Fruit fly (Drosophila melanogaster) whole organism, embryonic: ENCODE results near the gene pod1.
A peak's percentile ranks its signal among the peaks of the same experiment; 100 is the strongest.

Experiments
- Antp ChIP-seq: fragments of 200-800 bp; sonication (Bioruptor generic); optimal IDR thresholded peaks from 3 replicates; lab custom pipeline; 2016; ENCODE audit warnings: missing biosample characterization, missing genetic modification characterization
- BtbVII ChIP-seq: fragments of 200-800 bp; sonication (Bioruptor generic); optimal IDR thresholded peaks from 3 replicates; lab custom pipeline; 2017; ENCODE audit warnings: missing biosample characterization, mild to moderate bottlenecking, missing genetic modification characterization
- CG10274 ChIP-seq: fragments of 200-800 bp; sonication (Bioruptor generic); optimal IDR thresholded peaks from 3 replicates; lab custom pipeline; 2017; ENCODE audit warnings: missing biosample characterization, mild to moderate bottlenecking, missing genetic modification characterization
- CG10431 ChIP-seq: fragments of 200-800 bp; sonication (Bioruptor generic); optimal IDR thresholded peaks from 3 replicates; lab custom pipeline; 2018; ENCODE audit warnings: missing biosample characterization, mild to moderate bottlenecking, missing genetic modification characterization
- CG11085 ChIP-seq: fragments of 200-800 bp; sonication (Bioruptor generic); IDR thresholded peaks from 2 replicates; pipeline ENCODE4 v1.3.6; 2022; ENCODE audit warnings: missing biosample characterization, missing genetic modification characterization
- CG11093 ChIP-seq: fragments of 200-800 bp; sonication (Bioruptor generic); IDR thresholded peaks from 3 replicates; pipeline ENCODE4 v1.3.6; 2022; ENCODE audit warnings: missing biosample characterization, missing genetic modification characterization
- CG11560 ChIP-seq: fragments of 200-800 bp; sonication (Bioruptor generic); IDR thresholded peaks from 3 replicates; pipeline ENCODE4 v1.3.6; 2022; ENCODE audit warnings: missing biosample characterization, missing genetic modification characterization
- CG11696 ChIP-seq: fragments of 200-800 bp; sonication (Bioruptor generic); IDR thresholded peaks from 2 replicates; pipeline ENCODE4 v1.3.6; 2022; ENCODE audit warnings: missing biosample characterization, missing genetic modification characterization
- CG12155 ChIP-seq: fragments of 200-800 bp; sonication (Bioruptor generic); optimal IDR thresholded peaks from 3 replicates; lab custom pipeline; 2016; ENCODE audit warnings: missing biosample characterization, missing genetic modification characterization
- CG12942 ChIP-seq: fragments of 200-800 bp; sonication (Bioruptor generic); optimal IDR thresholded peaks from 3 replicates; lab custom pipeline; 2016; ENCODE audit warnings: missing biosample characterization, missing genetic modification characterization
- CG14441 ChIP-seq: fragments of 200-800 bp; sonication (Bioruptor generic); IDR thresholded peaks from 2 replicates; pipeline ENCODE4 v1.3.6; 2022; ENCODE audit warnings: missing biosample characterization, missing genetic modification characterization
- CG14965 ChIP-seq: fragments of 200-800 bp; sonication (Bioruptor generic); optimal IDR thresholded peaks from 2 replicates; lab custom pipeline; 2016; ENCODE audit warnings: missing biosample characterization, missing genetic modification characterization, borderline replicate concordance
- CG17361 ChIP-seq: fragments of 200-800 bp; sonication (Bioruptor generic); IDR thresholded peaks from 3 replicates; pipeline ENCODE4 v1.3.6; 2022; ENCODE audit warnings: missing biosample characterization, missing genetic modification characterization
- CG33213 ChIP-seq: fragments of 200-800 bp; sonication (Bioruptor generic); optimal IDR thresholded peaks from 3 replicates; lab custom pipeline; 2016; ENCODE audit warnings: missing biosample characterization, missing genetic modification characterization
- CG4360 ChIP-seq: fragments of 200-800 bp; sonication (Bioruptor generic); IDR thresholded peaks from 2 replicates; pipeline ENCODE4 v1.3.6; 2022; ENCODE audit warnings: missing biosample characterization, missing genetic modification characterization
- CG4404 ChIP-seq: fragments of 200-800 bp; sonication (Bioruptor generic); IDR thresholded peaks from 2 replicates; pipeline ENCODE4 v1.3.6; 2022; ENCODE audit warnings: missing biosample characterization, missing genetic modification characterization
- CG4730 ChIP-seq: fragments of 200-800 bp; sonication (Bioruptor generic); IDR thresholded peaks from 2 replicates; pipeline ENCODE4 v1.3.6; 2022; ENCODE audit warnings: missing biosample characterization, missing genetic modification characterization
- CG5953 ChIP-seq: fragments of 200-800 bp; sonication (Bioruptor generic); IDR thresholded peaks from 2 replicates; pipeline ENCODE4 v1.3.6; 2022; ENCODE audit warnings: missing biosample characterization, missing genetic modification characterization
- CG7372 ChIP-seq: fragments of 200-800 bp; sonication (Bioruptor generic); IDR thresholded peaks from 2 replicates; pipeline ENCODE4 v1.3.6; 2022; ENCODE audit warnings: missing biosample characterization, missing genetic modification characterization
- CG7928 ChIP-seq: fragments of 200-800 bp; sonication (Bioruptor generic); optimal IDR thresholded peaks from 2 replicates; lab custom pipeline; 2017; ENCODE audit warnings: missing biosample characterization, mild to moderate bottlenecking, missing genetic modification characterization
- CG8478 ChIP-seq: fragments of >200 bp; optimal IDR thresholded peaks from 2 replicates; lab custom pipeline; 2018
- CTCF ChIP-seq: fragments of 200-800 bp; sonication (Bioruptor generic); optimal IDR thresholded peaks from 2 replicates; lab custom pipeline; 2017; ENCODE audit warnings: missing biosample characterization, mild to moderate bottlenecking, missing genetic modification characterization, moderate library complexity
- Dfd ChIP-seq, 2 experiments: fragments of >200 bp; optimal IDR thresholded peaks; 2 replicates each; lab custom pipeline; 2017; ENCODE audit warnings: missing biosample characterization in 2 of 2, missing genetic modification characterization in 2 of 2
- Drgx ChIP-seq: fragments of 200-800 bp; sonication (Bioruptor generic); IDR thresholded peaks from 2 replicates; pipeline ENCODE4 v1.3.6; 2022; ENCODE audit warnings: missing biosample characterization, missing genetic modification characterization
- Spps ChIP-seq: fragments of 200-800 bp; sonication (Bioruptor generic); optimal IDR thresholded peaks from 2 replicates; lab custom pipeline; 2018; ENCODE audit warnings: missing biosample characterization, mild to moderate bottlenecking, missing genetic modification characterization
- Vsx1 ChIP-seq: fragments of 200-800 bp; sonication (Bioruptor generic); optimal IDR thresholded peaks from 2 replicates; lab custom pipeline; 2017; ENCODE audit warnings: missing biosample characterization, mild to moderate bottlenecking, missing genetic modification characterization, missing genetic modification reagents
- ato ChIP-seq: fragments of 200-800 bp; sonication (Bioruptor generic); IDR thresholded peaks from 2 replicates; pipeline ENCODE4 v1.3.6; 2022; ENCODE audit warnings: missing biosample characterization, missing genetic modification characterization; ENCODE audit not compliant: partially characterized antibody
- bbx ChIP-seq: fragments of 200-800 bp; sonication (Bioruptor generic); IDR thresholded peaks from 2 replicates; pipeline ENCODE4 v1.3.6; 2022; ENCODE audit warnings: missing biosample characterization, missing genetic modification characterization; ENCODE audit not compliant: partially characterized antibody
- caup ChIP-seq: fragments of 200-800 bp; sonication (Bioruptor generic); optimal IDR thresholded peaks from 3 replicates; lab custom pipeline; 2017; ENCODE audit warnings: missing biosample characterization, mild to moderate bottlenecking, missing genetic modification characterization, moderate library complexity; ENCODE audit not compliant: severe bottlenecking
- chn ChIP-seq: fragments of 200-800 bp; sonication (Bioruptor generic); optimal IDR thresholded peaks from 2 replicates; lab custom pipeline; 2016; ENCODE audit warnings: missing biosample characterization, missing genetic modification characterization
- eve ChIP-seq, 2 experiments: fragments of >200 bp; optimal IDR thresholded peaks; 2 replicates each; lab custom pipeline; 2017; ENCODE audit warnings: missing biosample characterization in 2 of 2, missing genetic modification characterization in 2 of 2
- ftz-f1 ChIP-seq: fragments of 200-800 bp; sonication (Bioruptor generic); optimal IDR thresholded peaks from 2 replicates; lab custom pipeline; 2016; ENCODE audit warnings: missing biosample characterization, missing genetic modification characterization
- fu2 ChIP-seq: fragments of 200-800 bp; sonication (Bioruptor generic); optimal IDR thresholded peaks from 2 replicates; lab custom pipeline; 2016; ENCODE audit warnings: missing biosample characterization, missing genetic modification characterization
- gfzf ChIP-seq: fragments of 200-800 bp; sonication (Bioruptor generic); optimal IDR thresholded peaks from 2 replicates; lab custom pipeline; 2016; ENCODE audit warnings: missing biosample characterization, mild to moderate bottlenecking, missing genetic modification characterization, moderate library complexity
- grn ChIP-seq: fragments of 200-800 bp; sonication (Bioruptor generic); optimal IDR thresholded peaks from 3 replicates; lab custom pipeline; 2017; ENCODE audit warnings: missing biosample characterization, missing genetic modification characterization
- hbn ChIP-seq: fragments of 200-800 bp; sonication (Bioruptor generic); IDR thresholded peaks from 2 replicates; pipeline ENCODE4 v1.3.6; 2022; ENCODE audit warnings: missing biosample characterization, missing genetic modification characterization; ENCODE audit not compliant: partially characterized antibody
- inv ChIP-seq: fragments of 200-800 bp; sonication (Bioruptor generic); IDR thresholded peaks from 2 replicates; pipeline ENCODE4 v1.3.6; 2022; ENCODE audit warnings: missing biosample characterization, missing genetic modification characterization; ENCODE audit not compliant: partially characterized antibody
- kay ChIP-seq: fragments of 200-800 bp; sonication (Bioruptor generic); optimal IDR thresholded peaks from 2 replicates; lab custom pipeline; 2016; ENCODE audit warnings: missing biosample characterization, missing genetic modification characterization
- mam ChIP-seq: fragments of 200-800 bp; sonication (Bioruptor generic); optimal IDR thresholded peaks from 3 replicates; lab custom pipeline; 2016; ENCODE audit warnings: missing biosample characterization, missing genetic modification characterization
- phol ChIP-seq: fragments of 200-800 bp; sonication (Bioruptor generic); optimal IDR thresholded peaks from 3 replicates; lab custom pipeline; 2018; ENCODE audit warnings: missing biosample characterization, mild to moderate bottlenecking, missing genetic modification characterization, moderate library complexity
- pros ChIP-seq: fragments of 200-800 bp; sonication (Bioruptor generic); optimal IDR thresholded peaks from 3 replicates; lab custom pipeline; 2019; ENCODE audit warnings: missing biosample characterization, mild to moderate bottlenecking, missing genetic modification characterization, moderate library complexity
- salm ChIP-seq: fragments of 200-800 bp; sonication (Bioruptor generic); optimal IDR thresholded peaks from 2 replicates; lab custom pipeline; 2018; ENCODE audit warnings: missing biosample characterization, mild to moderate bottlenecking, missing genetic modification characterization
- sc ChIP-seq, 3 experiments: fragments of >200 bp in 2 of 3; fragments of 200-800 bp in 1 of 3; sonication (Bioruptor generic) in 1 of 3; optimal IDR thresholded peaks; 2 replicates in 2 of 3; 3 replicates in 1 of 3; lab custom pipeline; 2017; ENCODE audit warnings: mild to moderate bottlenecking in 1 of 3, missing biosample characterization in 1 of 3, missing genetic modification characterization in 1 of 3, missing genetic modification reagents in 1 of 3
- sisA ChIP-seq: fragments of 200-800 bp; sonication (Bioruptor generic); IDR thresholded peaks from 2 replicates; pipeline ENCODE4 v1.3.6; 2022; ENCODE audit warnings: missing biosample characterization, missing genetic modification characterization
- slou ChIP-seq: fragments of 200-800 bp; sonication (Bioruptor generic); optimal IDR thresholded peaks from 3 replicates; lab custom pipeline; 2016; ENCODE audit warnings: missing biosample characterization, missing genetic modification characterization
- slp2 ChIP-seq: fragments of 200-800 bp; sonication (Bioruptor generic); optimal IDR thresholded peaks from 2 replicates; lab custom pipeline; 2016; ENCODE audit warnings: missing biosample characterization, missing genetic modification characterization
- vvl ChIP-seq: fragments of 200-800 bp; sonication (Bioruptor generic); IDR thresholded peaks from 2 replicates; pipeline ENCODE4 v1.3.6; 2022; ENCODE audit warnings: missing biosample characterization, missing genetic modification characterization
- wek ChIP-seq: fragments of 200-800 bp; sonication (Bioruptor generic); optimal IDR thresholded peaks from 3 replicates; lab custom pipeline; 2018; ENCODE audit warnings: missing biosample characterization, mild to moderate bottlenecking, missing genetic modification characterization, moderate library complexity
- zen2 ChIP-seq: fragments of 200-800 bp; sonication (Bioruptor generic); IDR thresholded peaks from 3 replicates; pipeline ENCODE4 v1.3.6; 2022; ENCODE audit warnings: missing biosample characterization, missing genetic modification characterization; ENCODE audit not compliant: partially characterized antibody

pod1 gene

DNA sequence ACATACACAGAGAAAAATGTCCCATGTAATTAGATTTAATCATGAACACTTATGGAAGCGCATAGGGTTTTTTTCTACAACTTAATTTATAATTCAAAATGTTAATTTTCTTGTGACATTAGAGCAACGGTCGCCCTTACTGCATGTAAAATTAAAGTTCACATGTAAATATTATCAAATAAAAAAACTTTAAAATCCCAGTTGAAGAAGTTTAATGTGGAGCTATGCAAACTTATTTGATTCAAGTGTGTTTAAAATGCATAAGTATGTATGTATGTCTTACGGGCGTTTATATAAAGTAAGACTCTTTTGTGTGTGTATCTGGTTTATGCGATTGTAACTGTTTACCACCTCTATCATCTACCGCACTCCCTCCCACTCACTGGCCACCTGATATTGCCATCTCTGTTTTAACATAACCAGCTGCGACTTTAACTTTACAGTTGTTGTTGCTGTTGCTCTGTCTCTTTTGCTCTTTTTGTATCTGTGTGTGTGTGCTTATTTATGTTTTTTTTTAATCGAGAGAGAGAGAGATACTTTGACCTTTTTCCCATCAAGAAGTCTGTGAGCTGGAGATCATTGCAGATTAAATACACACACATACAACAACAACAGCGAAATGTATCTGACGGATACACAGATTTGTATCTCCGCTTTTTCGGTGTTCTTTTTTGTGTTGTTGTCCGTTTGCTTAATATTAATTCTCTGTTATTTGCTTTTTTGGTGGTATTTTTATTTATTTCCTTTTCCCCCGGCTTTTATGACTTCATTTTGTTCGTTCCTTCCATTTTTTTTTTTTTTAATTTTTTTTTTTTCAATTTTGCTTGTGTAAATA lies 52.1 kb downstream of the pod1 start (continued):
- no peak for TF ChIP-seq CG8478 (lab: Kevin White, UChicago)
- TF ChIP-seq CG11560 (tag; lab: Robert Waterston, UW), result no peak
- TF ChIP-seq BtbVII (GFP tag; lab: Kevin White, UChicago), result peak; percentile 47
- peak; percentile 2 for TF ChIP-seq ftz-f1
- peak; percentile 63 for TF ChIP-seq wek (GFP tag; lab: Kevin White, UChicago)
- TF ChIP-seq ato, result no peak
- no peak for TF ChIP-seq zen2 (GFP tag; lab: Robert Waterston, UW)
- TF ChIP-seq CG10431 (GFP tag; lab: Kevin White, UChicago), result peak; percentile 76
- peak; percentile 91 for TF ChIP-seq phol (tag; lab: Kevin White, UChicago)
- no peak for TF ChIP-seq gfzf (GFP tag; lab: Kevin White, UChicago)
- TF ChIP-seq grn (GFP tag; lab: Kevin White, UChicago), result peak; percentile 96
- TF ChIP-seq CG4730, result peak; percentile 48; the same call in 1 of the 2 replicates
- peak; percentile 82 for TF ChIP-seq chn
- TF ChIP-seq Antp (GFP tag; lab: Kevin White, UChicago), result peak; percentile 51
- no peak for TF ChIP-seq bbx (GFP tag; lab: Robert Waterston, UW)
- TF ChIP-seq pros (GFP tag; lab: Kevin White, UChicago), result peak; percentile 89
- TF ChIP-seq CG5953 (GFP tag; lab: Robert Waterston, UW), result peak; percentile 50; the same call in 1 of the 2 replicates
- no peak for TF ChIP-seq hbn
- TF ChIP-seq sisA (GFP tag; lab: Robert Waterston, UW), result peak; percentile 65
- peak; percentile 52 for TF ChIP-seq CTCF (GFP tag; lab: Kevin White, UChicago)
- TF ChIP-seq Dfd (GFP tag; optimal IDR thresholded peaks at IDR 0.05; lab: Kevin White, UChicago), result no peak
- peak; percentile 71 for TF ChIP-seq Drgx (GFP tag; lab: Robert Waterston, UW)
- no peak for TF ChIP-seq CG7928
- 0 out of 2 replicates have a peak, but pooled peaks have one; percentile 13 for TF ChIP-seq CG7372
- peak; percentile 72 for TF ChIP-seq CG14441 (GFP tag; lab: Robert Waterston, UW)
- peak; percentile 71 for TF ChIP-seq CG11093 (GFP tag; lab: Robert Waterston, UW)
- TF ChIP-seq slou (GFP tag; lab: Kevin White, UChicago), result peak; percentile 88
- TF ChIP-seq fu2 (GFP tag; lab: Kevin White, UChicago), result peak; percentile 42
- TF ChIP-seq Spps (tag; lab: Kevin White, UChicago), result peak; percentile 29
- TF ChIP-seq inv (GFP tag; lab: Robert Waterston, UW), result no peak
- TF ChIP-seq CG4360 (GFP tag; lab: Robert Waterston, UW), result peak; percentile 97
- peak; percentile 22; the same call in 1 of the 2 replicates for TF ChIP-seq CG4404 (GFP tag; lab: Robert Waterston, UW)
- TF ChIP-seq CG17361 (GFP tag; lab: Robert Waterston, UW), result peak; percentile 89
- TF ChIP-seq CG12942 (GFP tag; lab: Kevin White, UChicago), result peak; percentile 74
- TF ChIP-seq Vsx1 (GFP tag; lab: Kevin White, UChicago), result peak; percentile 71
- peak; percentile 67; the same call in 1 of the 2 replicates for TF ChIP-seq vvl (GFP tag; lab: Robert Waterston, UW)
- peak; percentile 41 for TF ChIP-seq caup (GFP tag; lab: Kevin White, UChicago)
- TF ChIP-seq CG11085 (GFP tag; lab: Robert Waterston, UW), result no peak
- TF ChIP-seq CG12155 (GFP tag; lab: Kevin White, UChicago), result peak; percentile 53
- peak; percentile 33 for TF ChIP-seq CG10274 (GFP tag; lab: Kevin White, UChicago)
- TF ChIP-seq CG33213 (GFP tag; lab: Kevin White, UChicago), result peak; percentile 60
- TF ChIP-seq sc (optimal IDR thresholded peaks at IDR 0.05; lab: Kevin White, UChicago), result no peak
- TF ChIP-seq sc (GFP tag; optimal IDR thresholded peaks at IDR 0.05; lab: Kevin White, UChicago), result peak; percentile 64
- peak; percentile 68 for TF ChIP-seq mam (GFP tag; lab: Kevin White, UChicago)
- peak; percentile 57 for TF ChIP-seq slp2 (GFP tag; lab: Kevin White, UChicago)
- TF ChIP-seq CG14965 (GFP tag; lab: Kevin White, UChicago), result no peak
- TF ChIP-seq kay, result peak; percentile 77
- TF ChIP-seq CG11696 (GFP tag; lab: Robert Waterston, UW), result 0 out of 2 replicates have a peak, but pooled peaks have one; percentile 44
- peak; percentile 86 for TF ChIP-seq salm (tag; lab: Kevin White, UChicago)
- TF ChIP-seq eve (GFP tag; optimal IDR thresholded peaks at IDR 0.05; lab: Kevin White, UChicago), result peak in 1 of 2 experiments; percentile 90
